Worm (Caenorhabditis elegans) whole organism, late embryonic: ENCODE results near the gene W08F4.13.

Experiments
- ahr-1 ChIP-seq: sonication (generic microtip); optimal IDR thresholded peaks from 2 replicates; lab custom pipeline; 2016; ENCODE audit warnings: missing genetic modification characterization, missing compliant biosample characterization
- pag-3 ChIP-seq: sonication (generic microtip); optimal IDR thresholded peaks from 2 replicates; lab custom pipeline; 2016; ENCODE audit warnings: missing compliant biosample characterization, missing genetic modification characterization, borderline replicate concordance
- sox-4 ChIP-seq: sonication (generic microtip); optimal IDR thresholded peaks from 2 replicates; lab custom pipeline; 2017; ENCODE audit warnings: mild to moderate bottlenecking, missing genetic modification characterization, inconsistent platforms, missing compliant biosample characterization

DNA sequence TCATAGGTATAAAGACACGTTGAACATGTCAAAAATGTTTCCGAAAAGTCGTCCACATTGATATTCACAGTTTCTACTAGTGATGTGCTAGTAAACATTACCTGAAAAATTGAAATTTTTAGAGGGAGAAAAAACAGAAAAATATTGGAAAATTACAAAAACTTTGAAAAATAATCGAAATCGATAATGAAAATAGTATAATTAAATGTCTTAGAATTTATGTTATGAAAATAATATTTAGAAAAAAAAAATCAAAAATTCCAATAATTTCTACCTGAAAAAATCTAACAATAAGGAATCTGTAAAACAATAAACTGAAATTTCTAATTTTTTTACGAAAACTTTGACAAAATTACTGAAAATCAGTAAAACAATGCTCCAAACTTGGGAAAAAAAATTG is 17.4 kb downstream of the W08F4.13 start, which contains the start of gene nhl-3:
- TF ChIP-seq pag-3 (tag; lab: Kevin White, UChicago) (no peak), ahr-1 (tag; lab: Kevin White, UChicago) (no peak), sox-4 (tag; lab: Kevin White, UChicago) (no peak)
